Worm (Caenorhabditis elegans) whole organism, mixed stage, embryonic: ENCODE measurements around the gene cyp-33C5.

Experiments
- M03D4.4 ChIP-seq: sonication (generic microtip); optimal IDR thresholded peaks from 2 replicates; lab custom pipeline; 2017; ENCODE audit warnings: mild to moderate bottlenecking, missing genetic modification characterization, missing compliant biosample characterization
- bed-3 ChIP-seq: fragments of 200-800 bp; sonication (Bioruptor generic); optimal IDR thresholded peaks from 3 replicates; lab custom pipeline; 2018; ENCODE audit warnings: mild to moderate bottlenecking, missing genetic modification characterization, moderate library complexity, missing compliant biosample characterization
- ceh-39 ChIP-seq: fragments of 150-350 bp; optimal IDR thresholded peaks from 2 replicates; lab custom pipeline; 2014; ENCODE audit warnings: missing biosample characterization, missing genetic modification characterization
- ceh-43 ChIP-seq: fragments of 200-800 bp; sonication (Bioruptor generic); optimal IDR thresholded peaks from 2 replicates; lab custom pipeline; 2018; ENCODE audit warnings: mild to moderate bottlenecking, missing genetic modification characterization, moderate library complexity, missing compliant biosample characterization
- ceh-83 ChIP-seq: fragments of 200-800 bp; sonication (Bioruptor generic); optimal IDR thresholded peaks from 2 replicates; lab custom pipeline; 2018; ENCODE audit warnings: mild to moderate bottlenecking, missing genetic modification characterization, missing compliant biosample characterization
- ces-1 ChIP-seq: fragments of 150-350 bp; optimal IDR thresholded peaks from 2 replicates; lab custom pipeline; 2014; ENCODE audit warnings: missing biosample characterization, missing genetic modification reagents, missing genetic modification characterization
- cnd-1 ChIP-seq: fragments of 200-800 bp; sonication (Bioruptor generic); optimal IDR thresholded peaks from 2 replicates; lab custom pipeline; 2018; ENCODE audit warnings: mild to moderate bottlenecking, missing genetic modification characterization, missing compliant biosample characterization
- drap-1 ChIP-seq: fragments of 200-800 bp; sonication (Bioruptor generic); optimal IDR thresholded peaks from 3 replicates; lab custom pipeline; 2018; ENCODE audit warnings: mild to moderate bottlenecking, missing genetic modification characterization, missing compliant biosample characterization
- elt-1 ChIP-seq: sonication (generic microtip); optimal IDR thresholded peaks from 2 replicates; lab custom pipeline; 2017; ENCODE audit warnings: missing genetic modification characterization, mild to moderate bottlenecking, missing compliant biosample characterization, antibody characterized with exemption, moderate library complexity, borderline replicate concordance; ENCODE audit not compliant: insufficient read depth
- elt-3 ChIP-seq: fragments of 150-350 bp; optimal IDR thresholded peaks from 2 replicates; lab custom pipeline; 2014; ENCODE audit warnings: missing biosample characterization, missing genetic modification characterization
- flh-1 ChIP-seq: fragments of 200-800 bp; sonication (Bioruptor generic); optimal IDR thresholded peaks from 2 replicates; lab custom pipeline; 2018; ENCODE audit warnings: mild to moderate bottlenecking, missing genetic modification characterization, moderate library complexity, missing compliant biosample characterization
- hlh-1 ChIP-seq: fragments of 150-350 bp; optimal IDR thresholded peaks from 2 replicates; lab custom pipeline; 2014; ENCODE audit warnings: missing biosample characterization, missing genetic modification reagents, missing genetic modification characterization
- lin-13 ChIP-seq: fragments of 150-350 bp; optimal IDR thresholded peaks from 2 replicates; lab custom pipeline; 2014; ENCODE audit warnings: missing biosample characterization, missing genetic modification characterization
- lin-32 ChIP-seq: fragments of 200-800 bp; sonication (Bioruptor generic); optimal IDR thresholded peaks from 2 replicates; lab custom pipeline; 2018; ENCODE audit warnings: mild to moderate bottlenecking, missing genetic modification characterization, missing compliant biosample characterization
- lsy-2 ChIP-seq: fragments of 150-350 bp; optimal IDR thresholded peaks from 2 replicates; lab custom pipeline; 2014; ENCODE audit warnings: missing biosample characterization, missing genetic modification characterization
- mab-5 ChIP-seq: fragments of 150-350 bp; optimal IDR thresholded peaks from 2 replicates; lab custom pipeline; 2014; ENCODE audit warnings: missing biosample characterization, missing genetic modification characterization
- mep-1 ChIP-seq: fragments of 150-350 bp; optimal IDR thresholded peaks from 2 replicates; lab custom pipeline; 2017; ENCODE audit warnings: missing biosample characterization, missing genetic modification reagents, missing genetic modification characterization, inconsistent platforms
- mls-2 ChIP-seq: sonication (generic microtip); optimal IDR thresholded peaks from 2 replicates; lab custom pipeline; 2016; ENCODE audit warnings: mild to moderate bottlenecking, missing genetic modification characterization, moderate library complexity, missing compliant biosample characterization
- nhr-2 ChIP-seq: fragments of 150-350 bp; optimal IDR thresholded peaks from 2 replicates; lab custom pipeline; 2014; ENCODE audit warnings: missing biosample characterization, missing genetic modification characterization
- nhr-237 ChIP-seq: fragments of 150-350 bp; optimal IDR thresholded peaks from 2 replicates; lab custom pipeline; 2014; ENCODE audit warnings: missing biosample characterization, missing genetic modification characterization
- nhr-76 ChIP-seq: sonication (generic microtip); optimal IDR thresholded peaks from 2 replicates; lab custom pipeline; 2017; ENCODE audit warnings: missing biosample characterization, missing genetic modification characterization
- pha-4 ChIP-seq: fragments of 150-350 bp; optimal IDR thresholded peaks from 2 replicates; lab custom pipeline; 2018; ENCODE audit warnings: missing biosample characterization, missing genetic modification reagents, missing genetic modification characterization
- sem-2 ChIP-seq: fragments of 200-800 bp; sonication (Bioruptor generic); optimal IDR thresholded peaks from 2 replicates; lab custom pipeline; 2018; ENCODE audit warnings: mild to moderate bottlenecking, missing genetic modification characterization, missing compliant biosample characterization
- sptf-1 ChIP-seq: sonication (generic microtip); optimal IDR thresholded peaks from 2 replicates; lab custom pipeline; 2017; ENCODE audit warnings: mild to moderate bottlenecking, missing genetic modification characterization, moderate library complexity, missing compliant biosample characterization
- tbx-8 ChIP-seq: fragments of 200-800 bp; sonication (Bioruptor generic); optimal IDR thresholded peaks from 2 replicates; lab custom pipeline; 2018; ENCODE audit warnings: mild to moderate bottlenecking, missing genetic modification characterization, moderate library complexity, missing compliant biosample characterization
- unc-120 ChIP-seq: sonication (generic microtip); optimal IDR thresholded peaks from 2 replicates; lab custom pipeline; 2017; ENCODE audit warnings: missing genetic modification characterization, missing compliant biosample characterization; ENCODE audit not compliant: poor library complexity, severe bottlenecking
- unc-39 ChIP-seq: fragments of 150-350 bp; optimal IDR thresholded peaks from 2 replicates; lab custom pipeline; 2014; ENCODE audit warnings: missing biosample characterization, missing genetic modification characterization
- unc-62 ChIP-seq: fragments of 150-350 bp; optimal IDR thresholded peaks from 2 replicates; lab custom pipeline; 2014; ENCODE audit warnings: missing biosample characterization, missing genetic modification reagents, missing genetic modification characterization
- zip-8 ChIP-seq: fragments of 150-350 bp; optimal IDR thresholded peaks from 2 replicates; lab custom pipeline; 2014; ENCODE audit warnings: missing biosample characterization, missing genetic modification characterization
- ztf-11 ChIP-seq: fragments of 150-350 bp; optimal IDR thresholded peaks from 2 replicates; lab custom pipeline; 2014; ENCODE audit warnings: missing biosample characterization, missing genetic modification characterization

Gene cyp-33C5

ce11 chrV:2230912-2231311 lies 13.9 kb upstream of the cyp-33C5 start, which contains the start of gene nhr-134:
Gene nhr-134 (plus strand): TSS chrV:2231223.
- TF ChIP-seq lin-13 (tag; lab: Kevin White, UChicago) (no peak), ces-1 (no peak), ceh-83 (GFP tag; lab: Kevin White, UChicago) (no peak), nhr-76 (tag; lab: Kevin White, UChicago) (no peak), nhr-2 (tag; lab: Kevin White, UChicago) (no peak), nhr-237 (tag; lab: Kevin White, UChicago) (no peak), drap-1 (GFP tag; lab: Kevin White, UChicago) (no peak), sem-2 (GFP tag; lab: Kevin White, UChicago) (no peak), elt-1 (tag; lab: Kevin White, UChicago) (no peak), lin-32 (GFP tag; lab: Kevin White, UChicago) (no peak), ceh-39 (no peak), elt-3 (tag; lab: Kevin White, UChicago) (no peak), hlh-1 (tag; lab: Kevin White, UChicago) (no peak), unc-62 (GFP tag; lab: Kevin White, UChicago) (no peak), mab-5 (no peak), bed-3 (GFP tag; lab: Kevin White, UChicago) (no peak), unc-120 (tag; lab: Kevin White, UChicago) (no peak), cnd-1 (tag; lab: Kevin White, UChicago) (no peak)

ce11 chrV:2233177-2233576 lies 11.6 kb upstream of the cyp-33C5 start, which contains the start of gene nhr-96:
Gene nhr-96 (plus strand): TSS chrV:2233477.
- TF ChIP-seq tbx-8 = no peak
- TF ChIP-seq cnd-1 (tag; lab: Kevin White, UChicago) = no peak
- no peak for TF ChIP-seq ztf-11 (tag; lab: Kevin White, UChicago)
- no peak for TF ChIP-seq zip-8 (tag; lab: Kevin White, UChicago)
- TF ChIP-seq nhr-2 (tag; lab: Kevin White, UChicago) = no peak
- no peak for TF ChIP-seq mls-2 (tag; lab: Kevin White, UChicago)
- TF ChIP-seq nhr-76 (tag; lab: Kevin White, UChicago) = no peak
- TF ChIP-seq lsy-2 (tag; lab: Kevin White, UChicago) = no peak
- TF ChIP-seq flh-1 (GFP tag; lab: Kevin White, UChicago) = no peak
- TF ChIP-seq drap-1 (GFP tag; lab: Kevin White, UChicago) = no peak
- TF ChIP-seq mep-1 = no peak
- TF ChIP-seq elt-1 (tag; lab: Kevin White, UChicago) = no peak
- TF ChIP-seq bed-3 (GFP tag; lab: Kevin White, UChicago) = no peak
- no peak for TF ChIP-seq unc-39 (tag; lab: Kevin White, UChicago)
- TF ChIP-seq sptf-1 (tag; lab: Kevin White, UChicago) = no peak
- no peak for TF ChIP-seq lin-32 (GFP tag; lab: Kevin White, UChicago)
- TF ChIP-seq sem-2 (GFP tag; lab: Kevin White, UChicago) = no peak
- TF ChIP-seq ces-1 = no peak

ce11 chrV:2235848-2236247 lies 9.0 kb upstream of the cyp-33C5 start, which contains the start of gene cyp-33C4:
Gene cyp-33C4 (plus strand): TSS chrV:2236140.
- TF ChIP-seq flh-1 (GFP tag; lab: Kevin White, UChicago) = no peak
- no peak for TF ChIP-seq M03D4.4 (tag; lab: Kevin White, UChicago)
- no peak for TF ChIP-seq bed-3 (GFP tag; lab: Kevin White, UChicago)
- no peak for TF ChIP-seq elt-1 (tag; lab: Kevin White, UChicago)
- no peak for TF ChIP-seq unc-62 (GFP tag; lab: Kevin White, UChicago)
- TF ChIP-seq ceh-83 (GFP tag; lab: Kevin White, UChicago) = no peak
- no peak for TF ChIP-seq ceh-39
- no peak for TF ChIP-seq pha-4
- no peak for TF ChIP-seq lsy-2 (tag; lab: Kevin White, UChicago)

- TF ChIP-seq drap-1 (GFP tag; lab: Kevin White, UChicago) (no peak), flh-1 (GFP tag; lab: Kevin White, UChicago) (no peak), bed-3 (GFP tag; lab: Kevin White, UChicago) (no peak), unc-39 (tag; lab: Kevin White, UChicago) (no peak), nhr-237 (tag; lab: Kevin White, UChicago) (no peak), ces-1 (no peak), ceh-43 (no peak), ceh-39 (no peak), ceh-83 (GFP tag; lab: Kevin White, UChicago) (no peak), unc-62 (GFP tag; lab: Kevin White, UChicago) (no peak), lin-13 (tag; lab: Kevin White, UChicago) (no peak), pha-4 (no peak), mab-5 (no peak), elt-3 (tag; lab: Kevin White, UChicago) (no peak)
Measured at ce11 chrV:2238012-2238411, 6.8 kb upstream of the cyp-33C5 start.
